Fruit fly (Drosophila melanogaster) whole organism, embryonic: ENCODE results near the gene Ide.

Source experiments
- Abd-B ChIP-seq: fragments of 200-800 bp; sonication (Bioruptor generic); optimal IDR thresholded peaks from 2 replicates; lab custom pipeline; 2018; ENCODE audit warnings: missing biosample characterization, mild to moderate bottlenecking, missing genetic modification characterization, moderate library complexity
- CG10959 ChIP-seq: fragments of 200-800 bp; sonication (Bioruptor generic); IDR thresholded peaks from 2 replicates; pipeline ENCODE4 v1.3.6; 2022; ENCODE audit warnings: missing biosample characterization, missing genetic modification characterization
- CG11093 ChIP-seq: fragments of 200-800 bp; sonication (Bioruptor generic); IDR thresholded peaks from 3 replicates; pipeline ENCODE4 v1.3.6; 2022; ENCODE audit warnings: missing biosample characterization, missing genetic modification characterization
- CG12299 ChIP-seq: fragments of 200-800 bp; sonication (Bioruptor generic); optimal IDR thresholded peaks from 2 replicates; lab custom pipeline; 2018; ENCODE audit warnings: missing biosample characterization, mild to moderate bottlenecking, missing genetic modification characterization
- CG13296 ChIP-seq: fragments of 200-800 bp; sonication (Bioruptor generic); optimal IDR thresholded peaks from 3 replicates; lab custom pipeline; 2018; ENCODE audit warnings: missing biosample characterization, mild to moderate bottlenecking, missing genetic modification characterization
- CG14965 ChIP-seq: fragments of 200-800 bp; sonication (Bioruptor generic); optimal IDR thresholded peaks from 2 replicates; lab custom pipeline; 2016; ENCODE audit warnings: missing biosample characterization, missing genetic modification characterization, borderline replicate concordance
- CG16815 ChIP-seq: fragments of 200-800 bp; sonication (Bioruptor generic); optimal IDR thresholded peaks from 3 replicates; lab custom pipeline; 2017; ENCODE audit warnings: missing biosample characterization, mild to moderate bottlenecking, missing genetic modification characterization
- CG16863 ChIP-seq: fragments of 200-800 bp; sonication (Bioruptor generic); optimal IDR thresholded peaks from 3 replicates; lab custom pipeline; 2016; ENCODE audit warnings: missing biosample characterization, missing genetic modification characterization
- CG2678 ChIP-seq: fragments of 200-800 bp; sonication (Bioruptor generic); optimal IDR thresholded peaks from 3 replicates; lab custom pipeline; 2019; ENCODE audit warnings: missing biosample characterization, mild to moderate bottlenecking, missing genetic modification characterization, moderate library complexity
- CG34376 ChIP-seq: fragments of 200-800 bp; sonication (Bioruptor generic); optimal IDR thresholded peaks from 2 replicates; lab custom pipeline; 2018; ENCODE audit warnings: missing biosample characterization, mild to moderate bottlenecking, missing genetic modification characterization
- CG7372 ChIP-seq: fragments of 200-800 bp; sonication (Bioruptor generic); IDR thresholded peaks from 2 replicates; pipeline ENCODE4 v1.3.6; 2022; ENCODE audit warnings: missing biosample characterization, missing genetic modification characterization
- CG7987 ChIP-seq: fragments of 200-800 bp; sonication (Bioruptor generic); optimal IDR thresholded peaks from 2 replicates; lab custom pipeline; 2018; ENCODE audit warnings: missing biosample characterization, mild to moderate bottlenecking, missing genetic modification characterization, moderate library complexity
- H15 ChIP-seq: fragments of 200-800 bp; sonication (Bioruptor generic); IDR thresholded peaks from 3 replicates; pipeline ENCODE4 v1.3.6; 2022; ENCODE audit warnings: missing biosample characterization, missing genetic modification characterization
- Hsf ChIP-seq: fragments of 200-800 bp; sonication (Bioruptor generic); optimal IDR thresholded peaks from 3 replicates; lab custom pipeline; 2016; ENCODE audit warnings: missing biosample characterization, missing genetic modification characterization
- Lpt ChIP-seq: fragments of >200 bp; optimal IDR thresholded peaks from 2 replicates; lab custom pipeline; 2018; ENCODE audit warnings: missing biosample characterization, missing genetic modification characterization
- MESR4 ChIP-seq: fragments of 200-800 bp; sonication (Bioruptor generic); optimal IDR thresholded peaks from 2 replicates; lab custom pipeline; 2018; ENCODE audit warnings: missing biosample characterization, mild to moderate bottlenecking, missing genetic modification characterization, moderate library complexity
- Med ChIP-seq: fragments of 200-800 bp; sonication (Bioruptor generic); peaks from one replicate; lab custom pipeline; 2016; ENCODE audit warnings: missing biosample characterization, missing genetic modification characterization, mild to moderate bottlenecking, inconsistent platforms, moderate library complexity
- Opbp ChIP-seq: fragments of 200-800 bp; sonication (Bioruptor generic); IDR thresholded peaks from 3 replicates; pipeline ENCODE4 v1.3.6; 2022; ENCODE audit warnings: missing biosample characterization, missing genetic modification characterization; ENCODE audit not compliant: partially characterized antibody
- Taf1 ChIP-seq: fragments of 200-800 bp; sonication (Bioruptor generic); IDR thresholded peaks from 2 replicates; pipeline ENCODE4 v1.3.6; 2022; ENCODE audit warnings: missing biosample characterization, missing genetic modification characterization
- Xbp1 ChIP-seq: fragments of 200-800 bp; sonication (Bioruptor generic); optimal IDR thresholded peaks from 3 replicates; lab custom pipeline; 2016; ENCODE audit warnings: missing biosample characterization, mild to moderate bottlenecking, missing genetic modification characterization
- YL-1 ChIP-seq: fragments of 200-800 bp; sonication (Bioruptor generic); optimal IDR thresholded peaks from 3 replicates; lab custom pipeline; 2017; ENCODE audit warnings: missing biosample characterization, mild to moderate bottlenecking, missing genetic modification characterization
- ase ChIP-seq: fragments of 200-800 bp; sonication (Bioruptor generic); IDR thresholded peaks from 3 replicates; pipeline ENCODE4 v1.3.6; 2022; ENCODE audit warnings: missing biosample characterization, missing genetic modification characterization
- bowl ChIP-seq: fragments of 200-800 bp; sonication (Bioruptor generic); IDR thresholded peaks from 2 replicates; pipeline ENCODE4 v1.3.6; 2022; ENCODE audit warnings: missing biosample characterization, missing genetic modification characterization
- dimm ChIP-seq: fragments of 200-800 bp; sonication (Bioruptor generic); IDR thresholded peaks from 2 replicates; pipeline ENCODE4 v1.3.6; 2022; ENCODE audit warnings: missing biosample characterization, missing genetic modification characterization
- dpn ChIP-seq, 2 experiments: fragments of 200-800 bp; sonication (Bioruptor generic); optimal IDR thresholded peaks; 3 replicates each; lab custom pipeline; 2016; ENCODE audit warnings: missing biosample characterization in 2 of 2, missing genetic modification characterization in 2 of 2
- fd3F ChIP-seq: fragments of 200-800 bp; sonication (Bioruptor generic); optimal IDR thresholded peaks from 2 replicates; lab custom pipeline; 2018; ENCODE audit warnings: missing biosample characterization, mild to moderate bottlenecking, missing genetic modification characterization, moderate library complexity
- fru ChIP-seq: fragments of >200 bp; optimal IDR thresholded peaks from 2 replicates; lab custom pipeline; 2017
- gcm ChIP-seq: fragments of 200-800 bp; sonication (Bioruptor generic); optimal IDR thresholded peaks from 2 replicates; lab custom pipeline; 2019; ENCODE audit warnings: missing biosample characterization, mild to moderate bottlenecking, missing genetic modification characterization, moderate library complexity
- gro ChIP-seq: fragments of 200-800 bp; sonication (Bioruptor generic); optimal IDR thresholded peaks from 2 replicates; lab custom pipeline; 2016; ENCODE audit warnings: missing biosample characterization, missing genetic modification characterization
- kay ChIP-seq: fragments of 200-800 bp; sonication (Bioruptor generic); optimal IDR thresholded peaks from 2 replicates; lab custom pipeline; 2016; ENCODE audit warnings: missing biosample characterization, missing genetic modification characterization
- kni ChIP-seq: fragments of 200-800 bp; sonication (Bioruptor generic); optimal IDR thresholded peaks from 3 replicates; lab custom pipeline; 2017; ENCODE audit warnings: mild to moderate bottlenecking, missing biosample characterization, missing genetic modification reagents, missing genetic modification characterization
- nmo ChIP-seq: fragments of 200-800 bp; sonication (Bioruptor generic); optimal IDR thresholded peaks from 2 replicates; lab custom pipeline; 2018; ENCODE audit warnings: missing biosample characterization, mild to moderate bottlenecking, missing genetic modification characterization, moderate library complexity
- oc ChIP-seq: fragments of 200-800 bp; sonication (Bioruptor generic); optimal IDR thresholded peaks from 2 replicates; lab custom pipeline; 2018; ENCODE audit warnings: missing biosample characterization, mild to moderate bottlenecking, missing genetic modification characterization, moderate library complexity
- onecut ChIP-seq: fragments of 200-800 bp; sonication (Bioruptor generic); IDR thresholded peaks from 2 replicates; pipeline ENCODE4 v1.3.6; 2022; ENCODE audit warnings: missing biosample characterization, missing genetic modification characterization
- pfk ChIP-seq: fragments of 200-800 bp; sonication (Bioruptor generic); optimal IDR thresholded peaks from 2 replicates; lab custom pipeline; 2018; ENCODE audit warnings: missing biosample characterization, mild to moderate bottlenecking, missing genetic modification characterization, moderate library complexity
- sd ChIP-seq: fragments of 200-800 bp; sonication (Bioruptor generic); optimal IDR thresholded peaks from 3 replicates; lab custom pipeline; 2018; ENCODE audit warnings: missing biosample characterization, mild to moderate bottlenecking, missing genetic modification characterization, moderate library complexity
- sim ChIP-seq: fragments of 200-800 bp; sonication (Bioruptor generic); IDR thresholded peaks from 2 replicates; pipeline ENCODE4 v1.3.6; 2022; ENCODE audit warnings: missing biosample characterization, missing genetic modification characterization
- slp2 ChIP-seq: fragments of 200-800 bp; sonication (Bioruptor generic); optimal IDR thresholded peaks from 2 replicates; lab custom pipeline; 2016; ENCODE audit warnings: missing biosample characterization, missing genetic modification characterization
- toy ChIP-seq: fragments of 200-800 bp; sonication (Bioruptor generic); IDR thresholded peaks from 2 replicates; pipeline ENCODE4 v1.3.6; 2022; ENCODE audit warnings: missing biosample characterization, missing genetic modification characterization
- wek ChIP-seq: fragments of 200-800 bp; sonication (Bioruptor generic); optimal IDR thresholded peaks from 3 replicates; lab custom pipeline; 2018; ENCODE audit warnings: missing biosample characterization, mild to moderate bottlenecking, missing genetic modification characterization, moderate library complexity
- zen ChIP-seq: fragments of 200-800 bp; sonication (Bioruptor generic); optimal IDR thresholded peaks from 3 replicates; lab custom pipeline; 2018; ENCODE audit warnings: missing biosample characterization, mild to moderate bottlenecking, missing genetic modification characterization, moderate library complexity

Ide gene

dm6 chr3L:20375878-20376563 lies at the start of gene Ide, which contains the start of gene RhoBTB (continued):
- no peak for TF ChIP-seq Lpt (GFP tag; lab: Kevin White, UChicago)
- no peak; the same call in 2 of the 3 replicates for TF ChIP-seq H15
- peak; percentile 50 for TF ChIP-seq YL-1 (GFP tag; lab: Kevin White, UChicago)
- peak; percentile 59 for TF ChIP-seq slp2 (GFP tag; lab: Kevin White, UChicago)
- TF ChIP-seq CG11093 (GFP tag; lab: Robert Waterston, UW): peak; percentile 70; the same call in 1 of the 3 replicates
- TF ChIP-seq CG7372 (GFP tag; lab: Robert Waterston, UW): peak; percentile 85
- TF ChIP-seq toy (GFP tag; lab: Robert Waterston, UW): 0 out of 2 replicates have a peak, but pooled peaks have one; percentile 21
- TF ChIP-seq Xbp1: peak; percentile 88
- no peak for TF ChIP-seq oc
- TF ChIP-seq wek: peak; percentile 37
- TF ChIP-seq Med (GFP tag; lab: Kevin White, UChicago): peak; percentile 94
- TF ChIP-seq pfk (GFP tag; lab: Kevin White, UChicago): no peak
- TF ChIP-seq kni (GFP tag; lab: Kevin White, UChicago): peak; percentile 68
- TF ChIP-seq onecut (GFP tag; lab: Robert Waterston, UW): no peak
- peak; percentile 77 for TF ChIP-seq zen
- TF ChIP-seq sd: peak; percentile 80
- TF ChIP-seq dimm (GFP tag; lab: Robert Waterston, UW): peak; percentile 47; the same call in 1 of the 2 replicates
- peak; percentile 73 for TF ChIP-seq kay (GFP tag; lab: Kevin White, UChicago)
- TF ChIP-seq CG13296 (GFP tag; lab: Kevin White, UChicago): peak; percentile 57
- TF ChIP-seq nmo (GFP tag; lab: Kevin White, UChicago): peak; percentile 90
- no peak for TF ChIP-seq CG10959 (GFP tag; lab: Robert Waterston, UW)
- TF ChIP-seq bowl: no peak
- TF ChIP-seq ase (GFP tag; lab: Robert Waterston, UW): peak; percentile 44; the same call in 2 of the 3 replicates
- TF ChIP-seq dpn (GFP tag; optimal IDR thresholded peaks at IDR 0.05; lab: Kevin White, UChicago): peak; percentile 83 to 88
- no peak for TF ChIP-seq sim
- TF ChIP-seq MESR4 (GFP tag; lab: Kevin White, UChicago): peak; percentile 10
- TF ChIP-seq Hsf (GFP tag; lab: Kevin White, UChicago): peak; percentile 84
- peak; percentile 84 for TF ChIP-seq gro
- TF ChIP-seq fru (lab: Kevin White, UChicago): no peak
- peak; percentile 78 for TF ChIP-seq fd3F (GFP tag; lab: Kevin White, UChicago)
- TF ChIP-seq CG34376 (GFP tag; lab: Kevin White, UChicago): peak; percentile 59
- TF ChIP-seq gcm (GFP tag; lab: Kevin White, UChicago): no peak
- peak; percentile 62; the same call in 1 of the 2 replicates for TF ChIP-seq Taf1 (GFP tag; lab: Robert Waterston, UW)
- peak; percentile 21 for TF ChIP-seq CG7987 (GFP tag; lab: Kevin White, UChicago)
- TF ChIP-seq Opbp (GFP tag; lab: Robert Waterston, UW): no peak
- peak; percentile 87 for TF ChIP-seq CG2678 (tag; lab: Kevin White, UChicago)
- TF ChIP-seq CG12299: peak; percentile 27
- peak; percentile 70 for TF ChIP-seq CG16863 (GFP tag; lab: Kevin White, UChicago)
- peak; percentile 22 for TF ChIP-seq CG14965 (GFP tag; lab: Kevin White, UChicago)
- peak; percentile 83 for TF ChIP-seq CG16815 (GFP tag; lab: Kevin White, UChicago)
- TF ChIP-seq Abd-B (GFP tag; lab: Kevin White, UChicago): peak; percentile 96
